Worm (Caenorhabditis elegans): ENCODE measurements around the gene math-9.

DNA sequence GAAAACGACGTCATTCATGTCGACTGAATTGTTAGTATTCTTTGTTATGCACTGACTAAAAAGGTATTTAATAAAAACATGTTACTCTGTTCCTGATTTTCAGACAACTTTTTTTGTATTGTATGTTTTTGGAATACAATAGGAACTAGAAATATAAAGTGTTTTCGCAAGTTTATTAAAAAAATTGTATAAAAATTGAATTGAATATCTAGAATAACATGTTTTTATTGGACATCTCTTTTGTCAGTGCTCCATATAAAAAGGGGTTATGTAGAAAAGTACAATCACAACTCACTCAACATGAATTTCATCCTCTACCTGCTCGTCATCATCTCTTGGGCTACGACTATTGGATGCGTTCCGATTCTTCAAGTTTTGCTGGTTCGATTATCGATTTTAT, 4.7 kb upstream of the math-9 start, which contains the start of gene C46F9.5:
- TF ChIP-seq dao-5 (tag; optimal IDR thresholded peaks at IDR 0.05) (no peak), W03F9.2 (tag; optimal IDR thresholded peaks at IDR 0.05) (no peak), him-1 (tag; optimal IDR thresholded peaks at IDR 0.05) (no peak)

Data from whole organism, L4/young adult.